Fruit fly (Drosophila melanogaster) whole organism, embryonic: Measurements from ENCODE around the gene CG43915.

ENCODE experiments used
- Adf1 ChIP-seq: fragments of 200-800 bp; sonication (Bioruptor generic); IDR thresholded peaks from 2 replicates; pipeline ENCODE4 v1.3.6; 2022; ENCODE audit warnings: missing biosample characterization, missing genetic modification characterization
- Aef1 ChIP-seq: fragments of 200-800 bp; sonication (Bioruptor generic); IDR thresholded peaks from 3 replicates; pipeline ENCODE4 v1.3.6; 2022; ENCODE audit warnings: missing biosample characterization, missing genetic modification characterization
- CG10267 ChIP-seq: fragments of 200-800 bp; sonication (Bioruptor generic); optimal IDR thresholded peaks from 2 replicates; lab custom pipeline; 2018; ENCODE audit warnings: missing biosample characterization, mild to moderate bottlenecking, missing genetic modification characterization, moderate library complexity
- CG10979 ChIP-seq: fragments of 200-800 bp; sonication (Bioruptor generic); optimal IDR thresholded peaks from 2 replicates; lab custom pipeline; 2018; ENCODE audit warnings: missing biosample characterization, mild to moderate bottlenecking, missing genetic modification characterization, moderate library complexity
- CG11504 ChIP-seq: fragments of 200-800 bp; sonication (Bioruptor generic); optimal IDR thresholded peaks from 3 replicates; lab custom pipeline; 2019; ENCODE audit warnings: missing biosample characterization, mild to moderate bottlenecking, missing genetic modification characterization, moderate library complexity
- CG11560 ChIP-seq: fragments of 200-800 bp; sonication (Bioruptor generic); IDR thresholded peaks from 3 replicates; pipeline ENCODE4 v1.3.6; 2022; ENCODE audit warnings: missing biosample characterization, missing genetic modification characterization
- CG12744 ChIP-seq: fragments of 200-800 bp; sonication (Bioruptor generic); optimal IDR thresholded peaks from 2 replicates; lab custom pipeline; 2016; ENCODE audit warnings: missing biosample characterization, missing genetic modification characterization
- CG13424 ChIP-seq: fragments of 200-800 bp; sonication (Bioruptor generic); optimal IDR thresholded peaks from 2 replicates; lab custom pipeline; 2019; ENCODE audit warnings: missing biosample characterization, mild to moderate bottlenecking, missing genetic modification characterization, moderate library complexity
- CG13775 ChIP-seq: fragments of 200-800 bp; sonication (Bioruptor generic); optimal IDR thresholded peaks from 3 replicates; lab custom pipeline; 2017; ENCODE audit warnings: missing biosample characterization, mild to moderate bottlenecking, missing genetic modification characterization
- CG17612 ChIP-seq: fragments of 200-800 bp; sonication (Bioruptor generic); IDR thresholded peaks from 2 replicates; pipeline ENCODE4 v1.3.6; 2022; ENCODE audit warnings: missing biosample characterization, missing genetic modification characterization
- CG1792 ChIP-seq: fragments of 200-800 bp; sonication (Bioruptor generic); optimal IDR thresholded peaks from 2 replicates; lab custom pipeline; 2016; ENCODE audit warnings: missing biosample characterization, missing genetic modification characterization
- CG30403 ChIP-seq: fragments of 200-800 bp; sonication (Bioruptor generic); optimal IDR thresholded peaks from 3 replicates; lab custom pipeline; 2016; ENCODE audit warnings: missing biosample characterization, missing genetic modification characterization
- CG31441 ChIP-seq: fragments of 200-800 bp; sonication (Bioruptor generic); IDR thresholded peaks from 2 replicates; pipeline ENCODE4 v1.3.6; 2022; ENCODE audit warnings: missing biosample characterization, missing genetic modification characterization
- CG3281 ChIP-seq: fragments of 200-800 bp; sonication (Bioruptor generic); optimal IDR thresholded peaks from 3 replicates; lab custom pipeline; 2017; ENCODE audit warnings: missing biosample characterization, mild to moderate bottlenecking, missing genetic modification characterization
- CG34224 ChIP-seq: fragments of 200-800 bp; sonication (Bioruptor generic); IDR thresholded peaks from 3 replicates; pipeline ENCODE4 v1.3.6; 2022; ENCODE audit warnings: missing biosample characterization, missing genetic modification characterization; ENCODE audit not compliant: partially characterized antibody
- CG3995 ChIP-seq: fragments of 200-800 bp; sonication (Bioruptor generic); optimal IDR thresholded peaks from 3 replicates; lab custom pipeline; 2016; ENCODE audit warnings: missing biosample characterization, missing genetic modification characterization
- CG6254 ChIP-seq: fragments of 200-800 bp; sonication (Bioruptor generic); optimal IDR thresholded peaks from 3 replicates; lab custom pipeline; 2017; ENCODE audit warnings: mild to moderate bottlenecking, missing biosample characterization, missing genetic modification reagents, missing genetic modification characterization
- CG8388 ChIP-seq: fragments of 200-800 bp; sonication (Bioruptor generic); optimal IDR thresholded peaks from 2 replicates; lab custom pipeline; 2019; ENCODE audit warnings: missing biosample characterization, mild to moderate bottlenecking, missing genetic modification characterization, moderate library complexity
- CG8478 ChIP-seq: fragments of >200 bp; optimal IDR thresholded peaks from 2 replicates; lab custom pipeline; 2018
- CkIIα-i1 ChIP-seq: fragments of 200-800 bp; sonication (Bioruptor generic); IDR thresholded peaks from 2 replicates; pipeline ENCODE4 v1.3.6; 2022; ENCODE audit warnings: missing biosample characterization, missing genetic modification characterization
- D19B ChIP-seq: fragments of 200-800 bp; sonication (Bioruptor generic); optimal IDR thresholded peaks from 2 replicates; lab custom pipeline; 2017; ENCODE audit warnings: missing biosample characterization, mild to moderate bottlenecking, missing genetic modification characterization
- Fer1 ChIP-seq: fragments of 200-800 bp; sonication (Bioruptor generic); optimal IDR thresholded peaks from 2 replicates; lab custom pipeline; 2017; ENCODE audit warnings: missing biosample characterization, mild to moderate bottlenecking, missing genetic modification characterization
- H2.0 ChIP-seq: fragments of 200-800 bp; sonication (Bioruptor generic); IDR thresholded peaks from 2 replicates; pipeline ENCODE4 v1.3.6; 2022; ENCODE audit warnings: missing biosample characterization, missing genetic modification characterization
- HLH3B ChIP-seq: fragments of 200-800 bp; sonication (Bioruptor generic); IDR thresholded peaks from 2 replicates; pipeline ENCODE4 v1.3.6; 2022; ENCODE audit warnings: missing biosample characterization, missing genetic modification characterization
- Hey ChIP-seq: fragments of 200-800 bp; sonication (Bioruptor generic); optimal IDR thresholded peaks from 3 replicates; lab custom pipeline; 2018; ENCODE audit warnings: missing biosample characterization, mild to moderate bottlenecking, missing genetic modification characterization
- Hmx ChIP-seq: fragments of 200-800 bp; sonication (Bioruptor generic); optimal IDR thresholded peaks from 2 replicates; lab custom pipeline; 2016; ENCODE audit warnings: missing biosample characterization, missing genetic modification characterization
- Hr51 ChIP-seq, 2 experiments: fragments of 200-800 bp; sonication (Bioruptor generic); optimal IDR thresholded peaks; 2 replicates in 1 of 2; 3 replicates in 1 of 2; lab custom pipeline; 2016 to 2018; ENCODE audit warnings: missing biosample characterization in 2 of 2, missing genetic modification characterization in 2 of 2, mild to moderate bottlenecking in 1 of 2, moderate library complexity in 1 of 2
- Nf-YB ChIP-seq: fragments of 200-800 bp; sonication (Bioruptor generic); optimal IDR thresholded peaks from 3 replicates; lab custom pipeline; 2019; ENCODE audit warnings: missing biosample characterization, mild to moderate bottlenecking, missing genetic modification characterization, moderate library complexity
- Sin3A ChIP-seq: fragments of >200 bp; optimal IDR thresholded peaks from 2 replicates; lab custom pipeline; 2018
- Vsx1 ChIP-seq: fragments of 200-800 bp; sonication (Bioruptor generic); optimal IDR thresholded peaks from 2 replicates; lab custom pipeline; 2017; ENCODE audit warnings: missing biosample characterization, mild to moderate bottlenecking, missing genetic modification characterization, missing genetic modification reagents
- caup ChIP-seq: fragments of 200-800 bp; sonication (Bioruptor generic); optimal IDR thresholded peaks from 3 replicates; lab custom pipeline; 2017; ENCODE audit warnings: missing biosample characterization, mild to moderate bottlenecking, missing genetic modification characterization, moderate library complexity; ENCODE audit not compliant: severe bottlenecking
- cwo ChIP-seq: fragments of 200-800 bp; sonication (Bioruptor generic); optimal IDR thresholded peaks from 3 replicates; lab custom pipeline; 2017; ENCODE audit warnings: missing biosample characterization, missing genetic modification characterization, mild to moderate bottlenecking, moderate library complexity, missing genetic modification reagents
- dm ChIP-seq: fragments of 200-800 bp; sonication (Bioruptor generic); optimal IDR thresholded peaks from 3 replicates; lab custom pipeline; 2016; ENCODE audit warnings: missing biosample characterization, missing genetic modification characterization
- esg ChIP-seq: fragments of 200-800 bp; sonication (Bioruptor generic); conservative IDR thresholded peaks from 2 replicates; pipeline ENCODE4 v1.3.6; 2022; ENCODE audit warnings: missing biosample characterization, missing genetic modification characterization
- gce ChIP-seq: fragments of 200-800 bp; sonication (Bioruptor generic); IDR thresholded peaks from 3 replicates; pipeline ENCODE4 v1.3.6; 2022; ENCODE audit warnings: missing biosample characterization, missing genetic modification characterization
- jing ChIP-seq: fragments of 200-800 bp; sonication (Bioruptor generic); optimal IDR thresholded peaks from 2 replicates; lab custom pipeline; 2018; ENCODE audit warnings: missing biosample characterization, mild to moderate bottlenecking, missing genetic modification characterization
- lab ChIP-seq: fragments of 200-800 bp; sonication (Bioruptor generic); optimal IDR thresholded peaks from 3 replicates; lab custom pipeline; 2017; ENCODE audit warnings: missing biosample characterization, missing genetic modification characterization, mild to moderate bottlenecking, moderate library complexity, missing genetic modification reagents
- pho ChIP-seq: fragments of 200-800 bp; sonication (Bioruptor generic); optimal IDR thresholded peaks from 2 replicates; lab custom pipeline; 2016; ENCODE audit warnings: missing biosample characterization, missing genetic modification characterization
- psq ChIP-seq: fragments of 200-800 bp; sonication (Bioruptor generic); optimal IDR thresholded peaks from 2 replicates; lab custom pipeline; 2017; ENCODE audit warnings: missing biosample characterization, missing genetic modification characterization
- rib ChIP-seq: fragments of 200-800 bp; sonication (Bioruptor generic); IDR thresholded peaks from 2 replicates; pipeline ENCODE4 v1.3.6; 2022; ENCODE audit warnings: missing biosample characterization, missing genetic modification characterization
- row ChIP-seq: fragments of 200-800 bp; sonication (Bioruptor generic); IDR thresholded peaks from 3 replicates; pipeline ENCODE4 v1.3.6; 2022; ENCODE audit warnings: missing biosample characterization, missing genetic modification characterization
- sc ChIP-seq, 3 experiments: fragments of >200 bp in 2 of 3; fragments of 200-800 bp in 1 of 3; sonication (Bioruptor generic) in 1 of 3; optimal IDR thresholded peaks; 2 replicates in 2 of 3; 3 replicates in 1 of 3; lab custom pipeline; 2017; ENCODE audit warnings: mild to moderate bottlenecking in 1 of 3, missing biosample characterization in 1 of 3, missing genetic modification characterization in 1 of 3, missing genetic modification reagents in 1 of 3
- sisA ChIP-seq: fragments of 200-800 bp; sonication (Bioruptor generic); IDR thresholded peaks from 2 replicates; pipeline ENCODE4 v1.3.6; 2022; ENCODE audit warnings: missing biosample characterization, missing genetic modification characterization
- sqz ChIP-seq: fragments of 200-800 bp; sonication (Bioruptor generic); optimal IDR thresholded peaks from 3 replicates; lab custom pipeline; 2018; ENCODE audit warnings: missing biosample characterization, mild to moderate bottlenecking, missing genetic modification characterization
- tio ChIP-seq: fragments of 200-800 bp; sonication (Bioruptor generic); optimal IDR thresholded peaks from 2 replicates; lab custom pipeline; 2017; ENCODE audit warnings: missing biosample characterization, missing genetic modification characterization, inconsistent platforms
- ttk ChIP-seq: fragments of 200-800 bp; sonication (Bioruptor generic); IDR thresholded peaks from 2 replicates; pipeline ENCODE4 v2.1.2; 2022; ENCODE audit warnings: missing biosample characterization, missing genetic modification characterization
- unc-4 ChIP-seq: fragments of 200-800 bp; sonication (Bioruptor generic); IDR thresholded peaks from 2 replicates; pipeline ENCODE4 v1.3.6; 2022; ENCODE audit warnings: missing biosample characterization, missing genetic modification characterization; ENCODE audit not compliant: partially characterized antibody
- wor ChIP-seq: fragments of 200-800 bp; sonication (Bioruptor generic); IDR thresholded peaks from 2 replicates; pipeline ENCODE4 v1.3.6; 2022; ENCODE audit warnings: missing biosample characterization, missing genetic modification characterization
- zfh1 ChIP-seq: fragments of 200-800 bp; sonication (Bioruptor generic); IDR thresholded peaks from 3 replicates; pipeline ENCODE4 v1.3.6; 2022; ENCODE audit warnings: missing biosample characterization, missing genetic modification characterization

The CG43915 gene

dm6 chr3L:3970372-3971031, 2.2 kb upstream of the CG43915 start (continued):
- TF ChIP-seq CkIIα-i1 (GFP tag; lab: Robert Waterston, UW) (no peak), Hr51 (GFP tag; optimal IDR thresholded peaks at IDR 0.05; lab: Kevin White, UChicago) (peak in 1 of 2 experiments; percentile 65), Adf1 (no peak; the same call in 1 of the 2 replicates), CG34224 (no peak), CG11504 (tag; lab: Kevin White, UChicago) (peak; percentile 69), CG13424 (tag; lab: Kevin White, UChicago) (peak; percentile 57), sqz (GFP tag; lab: Kevin White, UChicago) (peak; percentile 66), CG3281 (GFP tag; lab: Kevin White, UChicago) (peak; percentile 59), cwo (GFP tag; lab: Kevin White, UChicago) (peak; percentile 45), caup (GFP tag; lab: Kevin White, UChicago) (peak; percentile 9), D19B (GFP tag; lab: Kevin White, UChicago) (peak; percentile 85), CG10267 (tag; lab: Kevin White, UChicago) (peak; percentile 17), tio (GFP tag; lab: Kevin White, UChicago) (peak; percentile 2), CG11560 (tag; lab: Robert Waterston, UW) (peak; percentile 45; the same call in 2 of the 3 replicates), zfh1 (GFP tag; lab: Robert Waterston, UW) (0 out of 3 replicates have a peak, but pooled peaks have one; percentile 40), CG6254 (no peak), dm (GFP tag; lab: Kevin White, UChicago) (no peak), gce (GFP tag; lab: Robert Waterston, UW) (0 out of 3 replicates have a peak, but pooled peaks have one; percentile 18), sisA (GFP tag; lab: Robert Waterston, UW) (0 out of 2 replicates have a peak, but pooled peaks have one; percentile 7), ttk (no peak), CG17612 (no peak), CG31441 (GFP tag; lab: Robert Waterston, UW) (peak; percentile 52; the same call in 1 of the 2 replicates), CG12744 (GFP tag; lab: Kevin White, UChicago) (no peak), CG30403 (GFP tag; lab: Kevin White, UChicago) (peak; percentile 44), Hey (tag; lab: Kevin White, UChicago) (no peak), CG13775 (peak; percentile 29), Fer1 (GFP tag; lab: Kevin White, UChicago) (peak; percentile 53), CG8478 (no peak), Aef1 (GFP tag; lab: Robert Waterston, UW) (0 out of 3 replicates have a peak, but pooled peaks have one; percentile 19), H2.0 (GFP tag; lab: Robert Waterston, UW) (peak; percentile 45), HLH3B (peak; percentile 20; the same call in 1 of the 2 replicates), pho (peak; percentile 15), Sin3A (no peak), row (peak; percentile 79), jing (peak; percentile 1), unc-4 (GFP tag; lab: Robert Waterston, UW) (no peak), sc (optimal IDR thresholded peaks at IDR 0.05; lab: Kevin White, UChicago) (no peak), sc (GFP tag; optimal IDR thresholded peaks at IDR 0.05; lab: Kevin White, UChicago) (no peak), Hmx (GFP tag; lab: Kevin White, UChicago) (no peak), CG8388 (peak; percentile 17), CG10979 (tag; lab: Kevin White, UChicago) (peak; percentile 37), Vsx1 (GFP tag; lab: Kevin White, UChicago) (no peak), CG1792 (no peak), wor (no peak), esg (GFP tag; lab: Robert Waterston, UW) (peak; percentile 59), CG3995 (GFP tag; lab: Kevin White, UChicago) (no peak), rib (GFP tag; lab: Robert Waterston, UW) (no peak), psq (GFP tag; lab: Kevin White, UChicago) (no peak), Nf-YB (GFP tag; lab: Kevin White, UChicago) (no peak), lab (peak; percentile 77)
